Fruit fly (Drosophila melanogaster) whole organism: ENCODE results near the gene CG9920.

ENCODE experiments used
- CG8478 ChIP-seq: fragments of >200 bp; optimal IDR thresholded peaks from 2 replicates; lab custom pipeline; 2018; ENCODE audit warnings: inconsistent platforms
- Dll ChIP-seq: fragments of >200 bp; optimal IDR thresholded peaks from 2 replicates; lab custom pipeline; 2017
- EcR ChIP-seq, 2 experiments: fragments of >200 bp; optimal IDR thresholded peaks; 2 replicates each; lab custom pipeline; 2017; ENCODE audit warnings: missing biosample characterization in 2 of 2, missing genetic modification characterization in 2 of 2, missing genetic modification reagents in 2 of 2
- pan ChIP-seq: fragments of >200 bp; optimal IDR thresholded peaks from 2 replicates; lab custom pipeline; 2017
- usp ChIP-seq: fragments of >200 bp; optimal IDR thresholded peaks from 2 replicates; lab custom pipeline; 2017; ENCODE audit warnings: missing biosample characterization, missing genetic modification characterization, mixed read lengths

dm6 chr3R:14053037-14053808 is 44.7 kb downstream of the CG9920 start:
- TF ChIP-seq usp (GFP tag; lab: Kevin White, UChicago): no peak
- no peak for TF ChIP-seq Dll (lab: Kevin White, UChicago)
- TF ChIP-seq CG8478: no peak
- TF ChIP-seq pan (lab: Kevin White, UChicago): no peak
- no peak for TF ChIP-seq EcR (GFP tag; optimal IDR thresholded peaks at IDR 0.05; lab: Kevin White, UChicago)
